Worm (Caenorhabditis elegans): ENCODE measurements around the gene F54C9.9.

The F54C9.9 gene

DNA sequence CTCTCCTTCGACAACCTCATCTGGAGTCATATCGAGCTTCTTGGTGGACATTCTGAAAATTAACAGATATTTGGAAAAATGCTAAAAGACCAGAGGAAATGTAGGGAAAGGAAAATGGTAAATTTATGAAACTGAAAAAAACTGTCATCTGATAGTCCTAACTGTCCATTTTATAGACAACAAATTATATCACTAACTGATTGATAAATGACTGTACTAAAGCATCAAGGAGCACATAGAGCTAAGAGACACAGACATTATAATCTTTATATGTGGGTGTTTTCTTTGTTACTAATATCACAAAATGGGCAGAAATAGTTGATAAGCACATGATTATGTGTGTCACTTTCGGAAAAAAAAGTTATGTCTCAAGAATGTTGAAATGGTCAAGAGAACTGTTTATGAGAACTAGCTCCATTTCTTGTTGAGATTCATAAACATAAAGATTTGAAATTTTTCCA, 11.0 kb upstream of the F54C9.9 start, which contains the start of gene F54C9.3 (continued):
- no peak for TF ChIP-seq dpl-1 (GFP tag; optimal IDR thresholded peaks at IDR 0.05)
- TF ChIP-seq ets-4 (GFP tag; optimal IDR thresholded peaks at IDR 0.05), result peak; percentile 7
- peak; percentile 93 for TF ChIP-seq nhr-80 (tag; optimal IDR thresholded peaks at IDR 0.05)

DNA sequence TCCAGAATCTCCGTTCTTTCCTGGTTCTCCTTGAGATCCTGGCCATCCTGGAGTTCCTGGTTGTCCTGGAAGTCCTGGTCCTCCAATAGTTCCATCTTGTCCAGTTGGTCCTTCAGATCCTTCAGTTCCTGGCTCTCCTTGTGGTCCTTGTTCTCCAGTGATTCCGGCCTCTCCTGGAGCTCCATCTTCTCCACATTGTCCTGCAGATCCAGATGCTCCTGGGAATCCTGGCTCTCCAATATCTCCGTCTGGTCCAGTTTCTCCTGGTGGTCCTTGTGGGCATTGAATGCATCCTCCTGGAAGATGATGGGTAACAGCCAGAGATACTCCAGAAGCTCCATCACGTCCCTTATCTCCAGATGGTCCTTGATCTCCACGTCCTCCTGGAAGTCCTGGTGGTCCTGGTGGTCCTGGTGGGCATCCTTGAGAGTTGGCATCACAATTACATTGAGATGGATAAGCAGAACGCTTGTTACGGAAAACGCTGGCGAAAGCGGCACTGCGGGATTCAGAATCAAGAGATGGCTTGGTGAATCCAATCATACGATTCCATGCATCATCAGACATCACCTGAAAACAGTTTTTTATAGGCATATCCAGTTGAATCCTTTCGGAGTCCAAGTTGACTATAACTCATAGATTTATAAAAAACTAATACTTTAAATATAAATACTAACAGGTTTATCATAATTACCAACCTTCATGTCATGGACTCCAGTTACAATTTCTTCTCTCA, 9.4 kb upstream of the F54C9.9 start:
- no peak for TF ChIP-seq snpc-3.4 (tag; optimal IDR thresholded peaks at IDR 0.05)
- peak; percentile 36 for TF ChIP-seq ceh-79 (tag; optimal IDR thresholded peaks at IDR 0.05)
- TF ChIP-seq bed-1 (GFP tag; IDR thresholded peaks at IDR 0.05), result no peak
- TF ChIP-seq athp-1 (tag; optimal IDR thresholded peaks at IDR 0.05), result no peak
- TF ChIP-seq attf-5 (GFP tag; optimal IDR thresholded peaks at IDR 0.05), result no peak
- TF ChIP-seq snpc-1.1 (tag; optimal IDR thresholded peaks at IDR 0.05; ENCODE audit: insufficient read depth), result no peak
- no peak for TF ChIP-seq ztf-18 (tag; optimal IDR thresholded peaks at IDR 0.05)
- no peak for TF ChIP-seq D2030.7 (GFP tag; IDR thresholded peaks at IDR 0.05)
- TF ChIP-seq nfya-1 (tag; optimal IDR thresholded peaks at IDR 0.05; ENCODE audit: borderline replicate concordance, insufficient read depth), result no peak
- TF ChIP-seq mes-4 (tag; optimal IDR thresholded peaks at IDR 0.05), result no peak
- TF ChIP-seq ccch-3 (GFP tag; optimal IDR thresholded peaks at IDR 0.05), result no peak
- no peak for TF ChIP-seq hlh-12 (tag; optimal IDR thresholded peaks at IDR 0.05)
- no peak for TF ChIP-seq Y53G8AR.9 (GFP tag; conservative IDR thresholded peaks at IDR 0.05)
- TF ChIP-seq nhr-80 (tag; optimal IDR thresholded peaks at IDR 0.05), result no peak
- TF ChIP-seq nhr-179 (tag; optimal IDR thresholded peaks at IDR 0.05), result no peak
- no peak for TF ChIP-seq snpc-4 (GFP tag; optimal IDR thresholded peaks at IDR 0.05)
- no peak for TF ChIP-seq snpc-4 (tag; optimal IDR thresholded peaks at IDR 0.05)
- no peak for TF ChIP-seq C06A6.2 (GFP tag; conservative IDR thresholded peaks at IDR 0.05)
- TF ChIP-seq rcor-1 (GFP tag; IDR thresholded peaks at IDR 0.05), result no peak
- TF ChIP-seq die-1 (tag; optimal IDR thresholded peaks at IDR 0.05), result no peak
- 0 out of 2 replicates have a peak, but pooled peaks have one; percentile 43 for TF ChIP-seq dox-1 (GFP tag; IDR thresholded peaks at IDR 0.05)
- no peak for TF ChIP-seq nhr-120 (GFP tag; IDR thresholded peaks at IDR 0.05)
- no peak for TF ChIP-seq somi-1 (GFP tag; optimal IDR thresholded peaks at IDR 0.05)
- TF ChIP-seq zfh-2 (GFP tag; conservative IDR thresholded peaks at IDR 0.05), result peak; percentile 56
- TF ChIP-seq nfyb-1 (GFP tag; IDR thresholded peaks at IDR 0.05), result no peak
- no peak for TF ChIP-seq lin-26 (GFP tag; IDR thresholded peaks at IDR 0.05)
- 0 out of 2 replicates have a peak, but pooled peaks have one; percentile 13 for TF ChIP-seq attf-3 (GFP tag; conservative IDR thresholded peaks at IDR 0.05)
- TF ChIP-seq F22D6.2 (tag; optimal IDR thresholded peaks at IDR 0.05), result no peak
- 0 out of 2 replicates have a peak, but pooled peaks have one; percentile 41 for TF ChIP-seq madf-3 (GFP tag; IDR thresholded peaks at IDR 0.05)

DNA sequence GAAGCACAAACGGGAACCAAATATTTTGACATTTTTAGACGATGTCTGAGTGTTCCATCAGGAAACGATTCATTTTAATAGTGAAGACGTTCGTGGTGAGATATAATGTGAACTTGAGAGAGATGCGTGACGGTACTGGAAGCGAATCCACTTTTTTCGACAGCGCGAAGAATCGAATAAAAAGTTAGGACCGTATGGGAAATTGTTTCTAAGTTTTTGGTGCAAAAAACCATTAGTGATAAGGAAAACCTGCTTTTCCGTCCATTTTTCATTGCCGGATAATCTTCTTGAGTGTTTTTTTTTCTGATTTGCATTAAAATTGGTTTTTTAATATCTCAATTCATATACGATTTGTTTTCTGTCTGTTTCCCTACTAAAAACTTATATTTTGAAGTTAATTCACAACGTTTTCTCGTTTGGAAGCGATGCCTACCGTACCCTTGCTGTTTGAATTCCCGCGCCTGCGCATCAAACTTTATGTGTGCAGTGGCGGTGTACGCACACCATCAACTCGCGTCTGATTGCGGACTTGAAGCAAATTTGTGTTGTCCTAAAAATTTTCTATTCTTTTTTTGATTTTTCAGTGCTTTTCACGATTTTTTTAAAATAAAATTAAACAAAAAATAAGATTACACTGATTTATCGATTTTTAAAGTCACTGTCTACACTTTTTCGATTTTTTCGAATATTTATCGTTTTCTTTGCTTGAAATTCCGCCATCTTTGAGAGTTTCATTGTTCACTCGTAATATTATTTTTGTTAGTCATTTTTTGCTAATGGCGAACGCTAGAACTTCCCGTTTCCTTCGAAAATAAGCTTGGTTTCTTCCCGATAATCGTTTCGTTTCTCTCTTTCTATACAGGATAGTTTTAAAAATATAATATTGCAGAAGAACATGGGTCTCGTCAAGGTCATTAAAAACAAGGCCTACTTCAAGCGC, 8.5 kb upstream of the F54C9.9 start, which contains the start of the genes col-38 and rpl-5:
Gene col-38 (minus strand): TSS at position 51 of the 940 bp plus-strand sequence.
Gene rpl-5 (plus strand): TSS at position 890 of the 940 bp plus-strand sequence.
- TF ChIP-seq snpc-4 (GFP tag; optimal IDR thresholded peaks at IDR 0.05) (peak; percentile 37), snpc-4 (tag; optimal IDR thresholded peaks at IDR 0.05) (peak; percentile 36 to 75 (median 56)), hlh-26 (GFP tag; conservative IDR thresholded peaks at IDR 0.05) (no peak), zim-3 (tag; optimal IDR thresholded peaks at IDR 0.05) (no peak), sdz-38 (tag; optimal IDR thresholded peaks at IDR 0.05) (no peak), F52B5.7 (tag; optimal IDR thresholded peaks at IDR 0.05) (no peak), zfh-2 (GFP tag; conservative IDR thresholded peaks at IDR 0.05) (no peak), hrde-1 (tag; optimal IDR thresholded peaks at IDR 0.05; ENCODE audit: borderline replicate concordance) (no peak), ceh-100 (GFP tag; IDR thresholded peaks at IDR 0.05) (peak; percentile 48; the same call in 1 of the 2 replicates), tlf-1 (GFP tag; optimal IDR thresholded peaks at IDR 0.05) (peak; percentile 64), ceh-40 (GFP tag; IDR thresholded peaks at IDR 0.05) (no peak), ztf-18 (tag; optimal IDR thresholded peaks at IDR 0.05) (peak; percentile 43), F37B4.10 (GFP tag; IDR thresholded peaks at IDR 0.05) (no peak), aptf-2 (GFP tag; conservative IDR thresholded peaks at IDR 0.05) (no peak), rec-8 (tag; optimal IDR thresholded peaks at IDR 0.05) (no peak), hsf-1 (GFP tag; IDR thresholded peaks at IDR 0.05) (peak; percentile 36; the same call in 1 of the 2 replicates)
